Worm (Caenorhabditis elegans) whole organism, early embryonic: Measurements from ENCODE around the gene F44E7.9.
"Not testable (repeated sequence)": the region's sequence is repeated elsewhere in the genome, so short reads cannot be mapped to it uniquely, and the experiment has no call there.

ENCODE experiments used
- B0310.2 ChIP-seq: sonication (generic microtip); optimal IDR thresholded peaks from 2 replicates; lab custom pipeline; 2016; ENCODE audit warnings: mild to moderate bottlenecking, missing genetic modification characterization, missing compliant biosample characterization
- F13C5.2 ChIP-seq: sonication (generic microtip); optimal IDR thresholded peaks from 2 replicates; lab custom pipeline; 2017; ENCODE audit warnings: mild to moderate bottlenecking, missing genetic modification characterization, inconsistent platforms, missing compliant biosample characterization
- aly-1 ChIP-seq: sonication (generic microtip); optimal IDR thresholded peaks from 2 replicates; lab custom pipeline; 2016; ENCODE audit warnings: missing genetic modification characterization, missing compliant biosample characterization
- ama-1 ChIP-seq: fragments of 150-350 bp; optimal IDR thresholded peaks from 2 replicates; lab custom pipeline; 2014
- ceh-13 ChIP-seq: fragments of 200-800 bp; sonication (Bioruptor generic); optimal IDR thresholded peaks from 2 replicates; lab custom pipeline; 2018; ENCODE audit warnings: mild to moderate bottlenecking, missing genetic modification characterization, missing compliant biosample characterization
- ceh-36 ChIP-seq: sonication (generic microtip); optimal IDR thresholded peaks from 2 replicates; lab custom pipeline; 2016; ENCODE audit warnings: missing genetic modification characterization, inconsistent platforms, missing compliant biosample characterization
- ets-7 ChIP-seq: sonication (generic microtip); optimal IDR thresholded peaks from 2 replicates; lab custom pipeline; 2016; ENCODE audit warnings: missing genotype, missing genetic modification characterization, missing compliant biosample characterization
- flt-1 ChIP-seq: fragments of 200-800 bp; sonication (Bioruptor generic); IDR thresholded peaks from 2 replicates; pipeline ENCODE4 v1.3.6; 2022; ENCODE audit warnings: missing genetic modification characterization, missing compliant biosample characterization
- hmbx-1 ChIP-seq: sonication (generic microtip); optimal IDR thresholded peaks from 2 replicates; lab custom pipeline; 2016; ENCODE audit warnings: mild to moderate bottlenecking, missing genetic modification characterization, missing compliant biosample characterization
- hmg-4 ChIP-seq: fragments of 200-800 bp; sonication (Bioruptor generic); optimal IDR thresholded peaks from 2 replicates; lab custom pipeline; 2018; ENCODE audit warnings: mild to moderate bottlenecking, missing genetic modification characterization, missing compliant biosample characterization
- hnd-1 ChIP-seq: sonication (generic microtip); optimal IDR thresholded peaks from 2 replicates; lab custom pipeline; 2016; ENCODE audit warnings: missing genetic modification characterization, missing compliant biosample characterization
- pes-1 ChIP-seq: fragments of 200-800 bp; sonication (Bioruptor generic); IDR thresholded peaks from 2 replicates; pipeline ENCODE4 v1.3.6; 2022; ENCODE audit warnings: missing genetic modification reagents, missing genetic modification characterization, missing compliant biosample characterization
- scrt-1 ChIP-seq: fragments of 200-800 bp; sonication (Bioruptor generic); IDR thresholded peaks from 2 replicates; pipeline ENCODE4 v1.3.6; 2022; ENCODE audit warnings: missing genetic modification characterization, missing compliant biosample characterization
- sea-1 ChIP-seq: fragments of 200-800 bp; sonication (Bioruptor generic); conservative IDR thresholded peaks from 2 replicates; pipeline ENCODE4 v1.3.6; 2022; ENCODE audit warnings: missing genetic modification characterization, missing compliant biosample characterization
- tbx-11 ChIP-seq: fragments of 200-800 bp; sonication (Bioruptor generic); IDR thresholded peaks from 2 replicates; pipeline ENCODE4 v1.3.6; 2022; ENCODE audit warnings: missing genetic modification characterization, missing compliant biosample characterization
- tbx-37 ChIP-seq: fragments of 200-800 bp; sonication (Bioruptor generic); conservative IDR thresholded peaks from 2 replicates; pipeline ENCODE4 v1.3.6; 2022; ENCODE audit warnings: missing genetic modification reagents, missing genetic modification characterization, missing compliant biosample characterization
- tra-4 ChIP-seq: sonication (generic microtip); optimal IDR thresholded peaks from 2 replicates; lab custom pipeline; 2017; ENCODE audit warnings: missing genetic modification characterization, missing compliant biosample characterization

F44E7.9 gene

DNA sequence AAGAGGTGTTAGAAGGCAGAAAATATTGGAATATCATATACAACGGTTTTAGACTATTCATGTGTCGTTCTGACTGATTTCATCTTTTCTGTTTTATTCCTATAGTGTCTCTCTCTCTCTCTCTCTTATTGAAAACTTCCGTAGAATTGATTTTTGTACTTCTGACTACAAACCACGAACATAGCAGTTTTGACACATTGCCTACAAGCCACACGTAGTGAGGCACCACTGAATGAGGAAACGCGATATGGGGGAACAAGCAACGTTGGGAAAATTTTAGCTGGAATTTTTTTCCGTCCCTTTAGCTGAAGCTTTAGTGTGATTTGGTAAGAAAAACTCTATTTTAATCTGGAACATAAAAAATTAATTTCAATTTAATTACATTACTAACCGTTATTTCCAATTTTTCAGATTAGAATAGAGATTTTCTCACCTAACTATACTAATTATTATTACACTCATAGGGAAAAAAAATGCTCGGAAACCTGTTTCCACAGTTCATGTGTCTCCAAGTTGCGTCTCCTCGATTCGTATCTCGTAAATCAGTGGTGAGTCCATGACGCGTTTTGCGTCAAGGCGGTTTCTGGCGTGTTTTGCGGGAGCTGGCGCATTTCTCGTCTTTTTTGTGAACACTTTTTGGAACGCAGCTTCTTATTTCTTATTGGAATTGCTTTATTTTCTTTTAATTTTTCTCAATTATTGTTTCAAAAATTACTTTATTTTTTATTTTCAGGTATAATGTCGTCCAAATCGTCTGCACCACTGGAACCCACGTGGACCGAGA, at the start of gene F44E7.9, which contains the start of gene nhr-142:
TSS of gene F44E7.9 (plus strand) at position 734 of the 784 bp plus-strand sequence.
TSS of gene nhr-142 (minus strand) at position 57 of the 784 bp plus-strand sequence.
- peak; percentile 66 for TF ChIP-seq flt-1 (GFP tag; lab: Robert Waterston, UW)
- peak; percentile 64 for TF ChIP-seq F13C5.2 (tag; lab: Kevin White, UChicago)
- TF ChIP-seq ceh-13 = no peak
- no peak for TF ChIP-seq ama-1 (lab: Kevin White, UChicago)
- peak; percentile 67 for TF ChIP-seq hmg-4 (GFP tag; lab: Kevin White, UChicago)
- no peak for TF ChIP-seq tra-4 (tag; lab: Kevin White, UChicago)
- 0 out of 2 replicates have a peak, but pooled peaks have one; percentile 15 for TF ChIP-seq tbx-37 (GFP tag; lab: Robert Waterston, UW)

ce11 chrV:5741237-5741636, 49.8 kb upstream of the F44E7.9 start:
- TF ChIP-seq ceh-36 (no peak), B0310.2 (tag; lab: Kevin White, UChicago) (no peak), flt-1 (GFP tag; lab: Robert Waterston, UW) (no peak), hnd-1 (tag; lab: Kevin White, UChicago) (no peak), F13C5.2 (tag; lab: Kevin White, UChicago) (no peak), aly-1 (tag; lab: Kevin White, UChicago) (no peak), ceh-13 (no peak), tbx-11 (GFP tag; lab: Robert Waterston, UW) (no peak), sea-1 (GFP tag; lab: Robert Waterston, UW) (no peak), ama-1 (lab: Kevin White, UChicago) (no peak), hmg-4 (GFP tag; lab: Kevin White, UChicago) (no peak), ets-7 (tag; lab: Kevin White, UChicago) (no peak), scrt-1 (GFP tag; lab: Robert Waterston, UW) (no peak), pes-1 (GFP tag; lab: Robert Waterston, UW) (no peak), tbx-37 (GFP tag; lab: Robert Waterston, UW) (no peak), hmbx-1 (tag; lab: Kevin White, UChicago) (no peak), tra-4 (tag; lab: Kevin White, UChicago) (no peak)

- TF ChIP-seq ama-1 (lab: Kevin White, UChicago) (no peak), sea-1 (GFP tag; lab: Robert Waterston, UW) (no peak), tbx-11 (GFP tag; lab: Robert Waterston, UW) (no peak)
Measured at ce11 chrV:5746237-5746636, 44.8 kb upstream of the F44E7.9 start.

DNA sequence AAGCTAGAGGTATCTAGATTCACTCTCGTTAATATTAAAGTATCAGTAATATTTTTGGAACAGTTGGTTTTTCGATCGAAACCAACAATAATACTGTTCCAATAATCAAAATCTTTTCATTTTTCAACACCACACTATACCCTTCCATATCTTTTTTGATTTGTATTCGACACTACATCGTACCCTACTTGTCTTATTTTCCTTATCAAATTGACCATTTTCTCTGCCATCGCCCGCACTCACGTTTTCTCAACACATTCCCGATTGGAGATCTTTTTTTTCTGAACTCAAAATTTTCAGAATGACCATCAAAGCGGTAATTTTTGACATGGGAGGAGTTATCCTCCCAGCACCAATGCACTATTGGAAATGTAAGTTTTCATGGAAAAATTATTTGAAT, 43.5 kb upstream of the F44E7.9 start, which contains the start of gene acds-10:
TSS of gene acds-10 (plus strand) at position 301 of the 400 bp plus-strand sequence.
- TF ChIP-seq F13C5.2 (tag; lab: Kevin White, UChicago) (no peak), hnd-1 (tag; lab: Kevin White, UChicago) (no peak), flt-1 (GFP tag; lab: Robert Waterston, UW) (no peak), ceh-36 (no peak), hmbx-1 (tag; lab: Kevin White, UChicago) (no peak), tbx-11 (GFP tag; lab: Robert Waterston, UW) (no peak)

ce11 chrV:5753432-5753831, 37.6 kb upstream of the F44E7.9 start, which contains the start of gene pgph-1:
pgph-1 (minus strand) TSS chrV:5753532.
- TF ChIP-seq tbx-37 (GFP tag; lab: Robert Waterston, UW) = no peak
- no peak for TF ChIP-seq hmg-4 (GFP tag; lab: Kevin White, UChicago)

- TF ChIP-seq pes-1 (GFP tag; lab: Robert Waterston, UW); sea-1 (GFP tag; lab: Robert Waterston, UW); F13C5.2 (tag; lab: Kevin White, UChicago): not testable (repeated sequence)
Measured at ce11 chrV:5755203-5755693, 35.8 kb upstream of the F44E7.9 start, which contains the start of gene K09H11.11. K09H11.11 (minus strand) TSS chrV:5755253.

DNA sequence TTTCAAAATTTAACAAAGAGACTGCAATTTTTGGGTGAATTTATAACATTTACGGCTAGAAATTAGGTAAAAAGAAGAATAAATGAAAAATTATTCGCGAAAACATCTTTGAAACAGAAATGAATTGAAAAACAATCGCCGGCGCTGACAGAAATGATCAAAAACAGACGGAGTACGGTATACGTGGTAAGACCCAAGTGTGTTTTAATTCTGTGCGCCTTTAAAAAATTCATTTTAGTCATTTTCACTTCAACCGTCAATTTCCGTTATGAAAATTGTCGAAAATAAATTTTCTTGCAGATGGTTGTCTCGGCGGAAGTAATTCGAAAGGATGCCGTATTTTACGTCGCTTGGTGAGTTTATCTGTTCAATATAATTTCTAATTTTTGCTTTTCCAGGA, 34.8 kb upstream of the F44E7.9 start, which contains the start of gene C53A3.3:
TSS of gene C53A3.3 (plus strand) at position 301 of the 400 bp plus-strand sequence.
- TF ChIP-seq ceh-36 (no peak), F13C5.2 (tag; lab: Kevin White, UChicago) (no peak), tra-4 (tag; lab: Kevin White, UChicago) (no peak), tbx-11 (GFP tag; lab: Robert Waterston, UW) (no peak), ceh-13 (no peak), hmbx-1 (tag; lab: Kevin White, UChicago) (no peak), tbx-37 (GFP tag; lab: Robert Waterston, UW) (no peak), B0310.2 (tag; lab: Kevin White, UChicago) (no peak), flt-1 (GFP tag; lab: Robert Waterston, UW) (no peak), sea-1 (GFP tag; lab: Robert Waterston, UW) (no peak), ama-1 (lab: Kevin White, UChicago) (no peak), scrt-1 (GFP tag; lab: Robert Waterston, UW) (no peak), ets-7 (tag; lab: Kevin White, UChicago) (no peak), hmg-4 (GFP tag; lab: Kevin White, UChicago) (no peak), aly-1 (tag; lab: Kevin White, UChicago) (no peak), pes-1 (GFP tag; lab: Robert Waterston, UW) (no peak), hnd-1 (tag; lab: Kevin White, UChicago) (no peak)
